Worm (Caenorhabditis elegans) whole organism, L4 larva: ENCODE data around the gene his-7.

ENCODE experiments used
- F26F4.8 ChIP-seq: fragments of 200-800 bp; sonication (Bioruptor generic); conservative IDR thresholded peaks from 2 replicates; pipeline ENCODE4 v1.3.6; 2022; ENCODE audit warnings: missing genetic modification characterization, missing compliant biosample characterization
- F44E2.7 ChIP-seq: fragments of 200-800 bp; sonication (Bioruptor generic); IDR thresholded peaks from 2 replicates; pipeline ENCODE4 v2.1.2; 2022; ENCODE audit warnings: missing genetic modification characterization, missing compliant biosample characterization
- R02D3.7 ChIP-seq: fragments of 150-350 bp; sonication (generic microtip); optimal IDR thresholded peaks from 3 replicates; lab custom pipeline; 2014; ENCODE audit warnings: missing biosample characterization, missing genetic modification characterization
- T20F7.1 ChIP-seq: fragments of 200-800 bp; sonication (Bioruptor generic); optimal IDR thresholded peaks from 2 replicates; lab custom pipeline; 2018; ENCODE audit warnings: mild to moderate bottlenecking, missing genetic modification characterization, missing compliant biosample characterization
- ZK337.2 ChIP-seq: fragments of 200-800 bp; sonication (Bioruptor generic); IDR thresholded peaks from 2 replicates; pipeline ENCODE4 v1.3.6; 2022; ENCODE audit warnings: missing genetic modification reagents, missing genetic modification characterization, missing compliant biosample characterization
- ZK546.5 ChIP-seq, 2 experiments: sonication (generic microtip); optimal IDR thresholded peaks; 2 replicates each; lab custom pipeline; 2017; ENCODE audit warnings: missing biosample characterization in 2 of 2, missing genetic modification characterization in 2 of 2
- ama-1 ChIP-seq: fragments of 150-350 bp; optimal IDR thresholded peaks from 2 replicates; lab custom pipeline; 2014; ENCODE audit warnings: inconsistent platforms, mixed read lengths
- arid-1 ChIP-seq: fragments of 200-800 bp; sonication (Bioruptor generic); conservative IDR thresholded peaks from 2 replicates; pipeline ENCODE4 v1.3.6; 2022; ENCODE audit warnings: missing genetic modification reagents, missing genetic modification characterization, missing compliant biosample characterization
- ceh-20 ChIP-seq: fragments of 200-800 bp; sonication (Bioruptor generic); IDR thresholded peaks from 2 replicates; pipeline ENCODE4 v1.3.6; 2022; ENCODE audit warnings: missing genetic modification reagents, missing genetic modification characterization, missing compliant biosample characterization
- ceh-32 ChIP-seq: sonication (generic microtip); optimal IDR thresholded peaks from 2 replicates; lab custom pipeline; 2016; ENCODE audit warnings: mild to moderate bottlenecking, missing genetic modification characterization, missing compliant biosample characterization; ENCODE audit not compliant: poor library complexity
- ceh-44 ChIP-seq: fragments of 200-800 bp; sonication (Bioruptor generic); IDR thresholded peaks from 2 replicates; pipeline ENCODE4 v1.3.6; 2022; ENCODE audit warnings: missing genetic modification reagents, missing genetic modification characterization, missing compliant biosample characterization
- ceh-62 ChIP-seq: sonication (generic microtip); optimal IDR thresholded peaks from 2 replicates; lab custom pipeline; 2017; ENCODE audit warnings: missing biosample characterization, missing genetic modification characterization
- ceh-82 ChIP-seq: sonication (generic microtip); optimal IDR thresholded peaks from 2 replicates; lab custom pipeline; 2017; ENCODE audit warnings: missing biosample characterization, missing genetic modification characterization
- ces-1 ChIP-seq: fragments of 150-350 bp; sonication (generic microtip); optimal IDR thresholded peaks from 4 replicates; lab custom pipeline; 2014; ENCODE audit warnings: missing biosample characterization, missing genetic modification reagents, missing genetic modification characterization
- daf-16 ChIP-seq, 3 experiments: sonication (generic microtip); optimal IDR thresholded peaks; 2 replicates each; lab custom pipeline; 2016 to 2017; ENCODE audit warnings: missing genetic modification characterization in 3 of 3, missing genetic modification reagents in 3 of 3, mild to moderate bottlenecking in 2 of 3, missing compliant biosample characterization in 2 of 3, missing biosample characterization in 1 of 3, moderate library complexity in 1 of 3
- dmd-8 ChIP-seq: fragments of 200-800 bp; sonication (Bioruptor generic); IDR thresholded peaks from 2 replicates; pipeline ENCODE4 v1.3.6; 2022; ENCODE audit warnings: missing genetic modification characterization, missing compliant biosample characterization
- dmd-9 ChIP-seq: fragments of 200-800 bp; sonication (Bioruptor generic); IDR thresholded peaks from 2 replicates; pipeline ENCODE4 v1.3.6; 2022; ENCODE audit warnings: missing genetic modification reagents, missing genetic modification characterization, missing compliant biosample characterization
- dpl-1 ChIP-seq: fragments of 150-350 bp; optimal IDR thresholded peaks from 2 replicates; lab custom pipeline; 2014; ENCODE audit warnings: missing biosample characterization, missing genetic modification reagents, missing genetic modification characterization
- egl-43 ChIP-seq: fragments of 200-800 bp; sonication (Bioruptor generic); IDR thresholded peaks from 2 replicates; pipeline ENCODE4 v1.3.6; 2022; ENCODE audit warnings: missing genetic modification reagents, missing genetic modification characterization, missing compliant biosample characterization
- fos-1 ChIP-seq: fragments of 150-350 bp; optimal IDR thresholded peaks from 2 replicates; lab custom pipeline; 2014; ENCODE audit warnings: missing biosample characterization, missing genetic modification characterization
- hif-1 ChIP-seq, 2 experiments: sonication (generic microtip); optimal IDR thresholded peaks; 2 replicates each; lab custom pipeline; 2016 to 2017; ENCODE audit warnings: missing compliant biosample characterization in 2 of 2, missing genetic modification characterization in 2 of 2, missing genetic modification reagents in 2 of 2, missing genotype in 2 of 2, mild to moderate bottlenecking in 1 of 2
- hlh-11 ChIP-seq: fragments of 200-800 bp; sonication (Bioruptor generic); optimal IDR thresholded peaks from 2 replicates; lab custom pipeline; 2018; ENCODE audit warnings: mild to moderate bottlenecking, missing genetic modification characterization, missing compliant biosample characterization
- jun-1 ChIP-seq: fragments of 150-350 bp; optimal IDR thresholded peaks from 2 replicates; lab custom pipeline; 2014; ENCODE audit warnings: missing biosample characterization, missing genetic modification reagents, missing genetic modification characterization
- lim-7 ChIP-seq: fragments of 200-800 bp; sonication (Bioruptor generic); IDR thresholded peaks from 2 replicates; pipeline ENCODE4 v1.3.6; 2022; ENCODE audit warnings: missing genetic modification characterization, missing compliant biosample characterization
- lin-1 ChIP-seq: fragments of 200-800 bp; sonication (Bioruptor generic); IDR thresholded peaks from 2 replicates; pipeline ENCODE4 v1.3.6; 2022; ENCODE audit warnings: missing genetic modification reagents, missing genetic modification characterization, missing compliant biosample characterization
- lin-13 ChIP-seq: fragments of 150-350 bp; optimal IDR thresholded peaks from 2 replicates; lab custom pipeline; 2014; ENCODE audit warnings: missing biosample characterization, missing genetic modification reagents, missing genetic modification characterization
- lin-38 ChIP-seq: fragments of 200-800 bp; sonication (Bioruptor generic); IDR thresholded peaks from 2 replicates; pipeline ENCODE4 v1.3.6; 2022; ENCODE audit warnings: missing genetic modification reagents, missing genetic modification characterization, missing compliant biosample characterization
- lin-39 ChIP-seq: fragments of 150-350 bp; optimal IDR thresholded peaks from 2 replicates; lab custom pipeline; 2014; ENCODE audit warnings: missing biosample characterization, missing genetic modification reagents, missing genetic modification characterization
- lir-3 ChIP-seq: sonication (generic microtip); optimal IDR thresholded peaks from 2 replicates; lab custom pipeline; 2016; ENCODE audit warnings: mild to moderate bottlenecking, missing genetic modification characterization, missing compliant biosample characterization
- lsy-2 ChIP-seq, 2 experiments: fragments of 150-350 bp in 1 of 2; sonication (generic microtip) in 1 of 2; optimal IDR thresholded peaks; 2 replicates each; lab custom pipeline; 2014 to 2017; ENCODE audit warnings: missing biosample characterization in 2 of 2, missing genetic modification characterization in 2 of 2
- madf-9 ChIP-seq: fragments of 200-800 bp; sonication (Bioruptor generic); conservative IDR thresholded peaks from 2 replicates; pipeline ENCODE4 v1.3.6; 2022; ENCODE audit warnings: missing genetic modification reagents, missing genetic modification characterization, missing compliant biosample characterization
- mdt-29 ChIP-seq: fragments of 200-800 bp; sonication (Bioruptor generic); IDR thresholded peaks from 2 replicates; pipeline ENCODE4 v1.3.6; 2022; ENCODE audit warnings: missing genetic modification reagents, missing genetic modification characterization, missing compliant biosample characterization
- mep-1 ChIP-seq: fragments of 150-350 bp; sonication (generic microtip); optimal IDR thresholded peaks from 3 replicates; lab custom pipeline; 2014; ENCODE audit warnings: missing biosample characterization, missing genetic modification characterization
- mes-2 ChIP-seq: sonication (generic microtip); optimal IDR thresholded peaks from 2 replicates; lab custom pipeline; 2016; ENCODE audit warnings: missing genotype, mild to moderate bottlenecking, missing genetic modification characterization, missing compliant biosample characterization; ENCODE audit not compliant: poor library complexity, severe bottlenecking
- mxl-2 ChIP-seq: fragments of 200-800 bp; sonication (Bioruptor generic); conservative IDR thresholded peaks from 2 replicates; pipeline ENCODE4 v1.3.6; 2022; ENCODE audit warnings: missing genetic modification reagents, missing genetic modification characterization, missing compliant biosample characterization
- nhr-237 ChIP-seq: sonication (generic microtip); optimal IDR thresholded peaks from 2 replicates; lab custom pipeline; 2017; ENCODE audit warnings: missing biosample characterization, missing genetic modification characterization
- nhr-25 ChIP-seq: sonication (generic microtip); optimal IDR thresholded peaks from 2 replicates; lab custom pipeline; 2017; ENCODE audit warnings: missing genetic modification characterization, mild to moderate bottlenecking, missing compliant biosample characterization, antibody characterized with exemption, moderate library complexity, borderline replicate concordance; ENCODE audit not compliant: insufficient read depth
- nhr-48 ChIP-seq: sonication (generic microtip); optimal IDR thresholded peaks from 2 replicates; lab custom pipeline; 2016; ENCODE audit warnings: mild to moderate bottlenecking, missing genetic modification characterization, missing compliant biosample characterization
- nhr-6 ChIP-seq: fragments of 150-350 bp; optimal IDR thresholded peaks from 2 replicates; lab custom pipeline; 2014; ENCODE audit warnings: missing biosample characterization, missing genetic modification characterization
- saeg-2 ChIP-seq: fragments of 200-800 bp; sonication (Bioruptor generic); IDR thresholded peaks from 2 replicates; pipeline ENCODE4 v1.3.6; 2022; ENCODE audit warnings: missing genetic modification reagents, missing genetic modification characterization, missing compliant biosample characterization
- sdz-12 ChIP-seq: fragments of 200-800 bp; sonication (Bioruptor generic); optimal IDR thresholded peaks from 2 replicates; lab custom pipeline; 2018; ENCODE audit warnings: mild to moderate bottlenecking, missing genetic modification characterization, missing compliant biosample characterization
- skn-1 ChIP-seq: fragments of 150-350 bp; optimal IDR thresholded peaks from 2 replicates; lab custom pipeline; 2014; ENCODE audit warnings: missing biosample characterization, missing genetic modification characterization
- snpc-1.2 ChIP-seq: fragments of 200-800 bp; sonication (Bioruptor generic); IDR thresholded peaks from 2 replicates; pipeline ENCODE4 v1.3.6; 2022; ENCODE audit warnings: missing genetic modification reagents, missing genetic modification characterization, missing compliant biosample characterization
- tra-1 ChIP-seq: fragments of 200-800 bp; sonication (Bioruptor generic); IDR thresholded peaks from 2 replicates; pipeline ENCODE4 v1.3.6; 2022; ENCODE audit warnings: missing genetic modification reagents, missing genetic modification characterization, missing compliant biosample characterization
- unc-130 ChIP-seq: sonication (generic microtip); optimal IDR thresholded peaks from 2 replicates; lab custom pipeline; 2016; ENCODE audit warnings: missing genetic modification reagents, missing genetic modification characterization, missing compliant biosample characterization
- unc-39 ChIP-seq: sonication (generic microtip); optimal IDR thresholded peaks from 2 replicates; lab custom pipeline; 2017; ENCODE audit warnings: missing biosample characterization, missing genetic modification characterization
- vab-7 ChIP-seq: fragments of 200-800 bp; sonication (Bioruptor generic); IDR thresholded peaks from 2 replicates; pipeline ENCODE4 v1.3.6; 2022; ENCODE audit warnings: missing genetic modification reagents, missing genetic modification characterization, missing compliant biosample characterization
- zfp-3 ChIP-seq: fragments of 200-800 bp; sonication (Bioruptor generic); conservative IDR thresholded peaks from 2 replicates; pipeline ENCODE4 v1.3.6; 2022; ENCODE audit warnings: missing genetic modification reagents, missing genetic modification characterization, missing compliant biosample characterization
- zip-11 ChIP-seq: fragments of 200-800 bp; sonication (Bioruptor generic); IDR thresholded peaks from 2 replicates; pipeline ENCODE4 v1.3.6; 2022; ENCODE audit warnings: missing genetic modification characterization, missing compliant biosample characterization

Gene his-7

ce11 chrV:8499407-8499806 lies 33.8 kb upstream of the his-7 start (continued):
- TF ChIP-seq hlh-11 (tag; lab: Kevin White, UChicago): no peak
- peak; percentile 92 for TF ChIP-seq dmd-8 (GFP tag; lab: Robert Waterston, UW)
- TF ChIP-seq nhr-48 (tag; lab: Kevin White, UChicago): no peak
- TF ChIP-seq ceh-44 (GFP tag; lab: Robert Waterston, UW): 0 out of 2 replicates have a peak, but pooled peaks have one; percentile 44
- no peak for TF ChIP-seq sdz-12 (GFP tag; lab: Kevin White, UChicago)
- no peak for TF ChIP-seq tra-1 (GFP tag; lab: Robert Waterston, UW)
- no peak for TF ChIP-seq madf-9 (GFP tag; lab: Robert Waterston, UW)
- no peak for TF ChIP-seq ZK546.5 (tag; optimal IDR thresholded peaks at IDR 0.05; lab: Kevin White, UChicago)
- no peak for TF ChIP-seq nhr-6
- TF ChIP-seq ZK337.2: no peak
- peak; percentile 67 for TF ChIP-seq lin-38
- no peak for TF ChIP-seq jun-1 (tag; lab: Kevin White, UChicago)
- TF ChIP-seq ceh-82 (tag; lab: Kevin White, UChicago): no peak
- TF ChIP-seq F44E2.7 (GFP tag; lab: Robert Waterston, UW): peak; percentile 49; the same call in 1 of the 2 replicates
- peak in 1 of 2 experiments; percentile 8 for TF ChIP-seq daf-16 (GFP tag; optimal IDR thresholded peaks at IDR 0.05; lab: Kevin White, UChicago)
- no peak for TF ChIP-seq daf-16 (tag; optimal IDR thresholded peaks at IDR 0.05; lab: Kevin White, UChicago)
- TF ChIP-seq arid-1 (GFP tag; lab: Robert Waterston, UW): peak; percentile 47; the same call in 1 of the 2 replicates
- TF ChIP-seq lir-3 (tag; lab: Kevin White, UChicago): peak; percentile 15
- TF ChIP-seq lim-7 (GFP tag; lab: Robert Waterston, UW): peak; percentile 91
- TF ChIP-seq mxl-2 (GFP tag; lab: Robert Waterston, UW): no peak
- TF ChIP-seq snpc-1.2: peak; percentile 52; the same call in 1 of the 2 replicates
- no peak for TF ChIP-seq R02D3.7 (tag; lab: Kevin White, UChicago)
- TF ChIP-seq dpl-1 (GFP tag; lab: Kevin White, UChicago): no peak
- TF ChIP-seq F26F4.8 (GFP tag; lab: Robert Waterston, UW): peak; percentile 60; the same call in 1 of the 2 replicates
- peak; percentile 42; the same call in 1 of the 2 replicates for TF ChIP-seq vab-7 (GFP tag; lab: Robert Waterston, UW)
- no peak for TF ChIP-seq lin-13 (GFP tag; lab: Kevin White, UChicago)
- no peak for TF ChIP-seq mep-1 (tag; lab: Kevin White, UChicago)
- no peak for TF ChIP-seq nhr-237
- TF ChIP-seq T20F7.1 (GFP tag; lab: Kevin White, UChicago): no peak
- TF ChIP-seq lin-1 (GFP tag; lab: Robert Waterston, UW): no peak
- no peak for TF ChIP-seq ces-1 (GFP tag; lab: Kevin White, UChicago)
- TF ChIP-seq egl-43: peak; percentile 52; the same call in 1 of the 2 replicates
- no peak for TF ChIP-seq ama-1 (lab: Kevin White, UChicago)

- TF ChIP-seq nhr-25: peak; percentile 30
- peak; percentile 97 for TF ChIP-seq ceh-20 (GFP tag; lab: Robert Waterston, UW)
- peak; percentile 97 for TF ChIP-seq madf-9 (GFP tag; lab: Robert Waterston, UW)
- TF ChIP-seq mxl-2 (GFP tag; lab: Robert Waterston, UW): peak; percentile 95
- peak; percentile 97 for TF ChIP-seq dmd-9 (GFP tag; lab: Robert Waterston, UW)
- no peak for TF ChIP-seq ama-1 (lab: Kevin White, UChicago)
- TF ChIP-seq lin-39 (tag; lab: Kevin White, UChicago): no peak
- peak; percentile 81 for TF ChIP-seq hif-1 (tag; optimal IDR thresholded peaks at IDR 0.05; lab: Kevin White, UChicago)
- no peak for TF ChIP-seq skn-1
- TF ChIP-seq ZK337.2: peak; percentile 98
- no peak for TF ChIP-seq nhr-237
- TF ChIP-seq mes-2 (tag; lab: Kevin White, UChicago): peak; percentile 96
- peak; percentile 47 for TF ChIP-seq fos-1 (tag; lab: Kevin White, UChicago)
- TF ChIP-seq jun-1 (tag; lab: Kevin White, UChicago): peak; percentile 89
- peak; percentile 99 for TF ChIP-seq saeg-2 (GFP tag; lab: Robert Waterston, UW)
- TF ChIP-seq unc-39: no peak
- TF ChIP-seq zip-11 (GFP tag; lab: Robert Waterston, UW): peak; percentile 92
- TF ChIP-seq zfp-3 (GFP tag; lab: Robert Waterston, UW): peak; percentile 93
- TF ChIP-seq lim-7 (GFP tag; lab: Robert Waterston, UW): peak; percentile 100
- peak; percentile 87 for TF ChIP-seq ceh-32
- no peak for TF ChIP-seq ceh-62 (tag; lab: Kevin White, UChicago)
- TF ChIP-seq unc-130: peak; percentile 94
- peak; percentile 96 for TF ChIP-seq mdt-29 (GFP tag; lab: Robert Waterston, UW)
- TF ChIP-seq lsy-2 (tag; optimal IDR thresholded peaks at IDR 0.05; lab: Kevin White, UChicago): peak; percentile 72 to 86
Observed at ce11 chrV:8500348-8500747, 32.8 kb upstream of the his-7 start.
